Worm (Caenorhabditis elegans) whole organism, L1 larva: ENCODE measurements around the gene rpl-34.

Source experiments
- alr-1 ChIP-seq: fragments of 200-800 bp; sonication (Bioruptor generic); optimal IDR thresholded peaks from 2 replicates; lab custom pipeline; 2018; ENCODE audit warnings: borderline replicate concordance, mild to moderate bottlenecking, missing genetic modification characterization, missing compliant biosample characterization
- ces-1 ChIP-seq: fragments of 150-350 bp; optimal IDR thresholded peaks from 2 replicates; lab custom pipeline; 2014; ENCODE audit warnings: missing biosample characterization, missing genetic modification reagents, missing genetic modification characterization
- egl-27 ChIP-seq, 2 experiments: fragments of 150-350 bp in 1 of 2; sonication (generic microtip); optimal IDR thresholded peaks; 3 replicates each; lab custom pipeline; 2017 to 2018; ENCODE audit warnings: missing biosample characterization in 2 of 2, missing genetic modification characterization in 2 of 2, missing genetic modification reagents in 2 of 2
- fkh-10 ChIP-seq: sonication (generic microtip); optimal IDR thresholded peaks from 2 replicates; lab custom pipeline; 2017; ENCODE audit warnings: missing biosample characterization, missing genetic modification reagents, missing genetic modification characterization
- hlh-4 ChIP-seq: sonication (generic microtip); optimal IDR thresholded peaks from 2 replicates; lab custom pipeline; 2016; ENCODE audit warnings: mild to moderate bottlenecking, missing genetic modification characterization, missing compliant biosample characterization
- lin-13 ChIP-seq: fragments of 150-350 bp; optimal IDR thresholded peaks from 2 replicates; lab custom pipeline; 2014; ENCODE audit warnings: missing biosample characterization, missing genetic modification reagents, missing genetic modification characterization
- nhr-237 ChIP-seq: fragments of 150-350 bp; optimal IDR thresholded peaks from 2 replicates; lab custom pipeline; 2014; ENCODE audit warnings: missing biosample characterization, missing genetic modification characterization
- nhr-77 ChIP-seq: fragments of 150-350 bp; optimal IDR thresholded peaks from 2 replicates; lab custom pipeline; 2014; ENCODE audit warnings: missing biosample characterization, missing genetic modification characterization
- rnt-1 ChIP-seq: sonication (generic microtip); optimal IDR thresholded peaks from 2 replicates; lab custom pipeline; 2016; ENCODE audit warnings: mild to moderate bottlenecking, missing genetic modification characterization, moderate library complexity, missing compliant biosample characterization
- sptf-1 ChIP-seq: fragments of 150-350 bp; optimal IDR thresholded peaks from 2 replicates; lab custom pipeline; 2014; ENCODE audit warnings: missing biosample characterization, missing genetic modification characterization
- unc-62 ChIP-seq: fragments of 150-350 bp; optimal IDR thresholded peaks from 2 replicates; lab custom pipeline; 2014; ENCODE audit warnings: missing biosample characterization, missing genetic modification reagents, missing genetic modification characterization

ce11 chrIV:12287628-12288027 is 18.8 kb downstream of the rpl-34 start, which contains the start of gene erl-1:
- TF ChIP-seq nhr-77 (tag; lab: Kevin White, UChicago) (no peak), fkh-10 (GFP tag; lab: Kevin White, UChicago) (no peak), hlh-4 (tag; lab: Kevin White, UChicago) (no peak), unc-62 (no peak), sptf-1 (tag; lab: Kevin White, UChicago) (no peak), alr-1 (tag; lab: Kevin White, UChicago) (no peak), nhr-237 (no peak), lin-13 (no peak), ces-1 (GFP tag; lab: Kevin White, UChicago) (no peak), rnt-1 (no peak), egl-27 (tag; optimal IDR thresholded peaks at IDR 0.05; lab: Kevin White, UChicago) (no peak)
